Fruit fly (Drosophila melanogaster): ENCODE results near the gene PolE1.

PolE1 gene

DNA sequence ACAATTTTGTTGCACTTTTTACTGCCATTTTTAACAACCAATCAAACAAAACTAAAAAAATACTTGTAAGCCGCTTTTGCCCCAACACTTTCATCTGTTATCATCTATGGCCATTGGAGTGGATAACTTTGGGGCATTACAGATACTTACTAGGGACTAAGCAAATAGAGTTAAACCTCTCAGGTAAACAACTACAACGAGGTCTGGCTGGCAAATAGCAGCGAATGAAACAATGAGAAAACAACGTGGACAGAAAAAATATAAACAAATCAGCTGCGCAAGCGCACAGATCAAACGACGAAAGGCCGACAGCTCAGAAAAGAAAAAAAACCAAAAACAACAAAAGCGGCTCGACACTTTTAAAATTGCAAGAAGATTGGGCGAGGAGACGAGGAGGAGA, 45.8 kb upstream of the PolE1 start:
- TF ChIP-seq sqz (GFP tag; optimal IDR thresholded peaks at IDR 0.05) (peak; percentile 30), ATbp (GFP tag; optimal IDR thresholded peaks at IDR 0.05) (peak; percentile 37), CG11398 (GFP tag; optimal IDR thresholded peaks at IDR 0.05) (no peak), al (GFP tag; IDR thresholded peaks at IDR 0.05) (no peak), CG15601 (tag; optimal IDR thresholded peaks at IDR 0.05) (peak; percentile 37), bab2 (GFP tag; optimal IDR thresholded peaks at IDR 0.05) (peak; percentile 1), Asciz (GFP tag; optimal IDR thresholded peaks at IDR 0.05) (peak; percentile 38), CG4707 (GFP tag; optimal IDR thresholded peaks at IDR 0.05) (peak; percentile 3), lov (optimal IDR thresholded peaks at IDR 0.05) (no peak), lov (GFP tag; IDR thresholded peaks at IDR 0.05) (0 out of 3 replicates have a peak, but pooled peaks have one; percentile 18), CG10209 (GFP tag; optimal IDR thresholded peaks at IDR 0.05) (peak; percentile 4), Nf-YB (GFP tag; optimal IDR thresholded peaks at IDR 0.05) (peak; percentile 2), B-H2 (GFP tag; optimal IDR thresholded peaks at IDR 0.05) (no peak), CG15696 (tag; optimal IDR thresholded peaks at IDR 0.05) (peak; percentile 9), NfI (GFP tag; optimal IDR thresholded peaks at IDR 0.05) (no peak), Dek (tag; optimal IDR thresholded peaks at IDR 0.05) (no peak), CG9215 (GFP tag; IDR thresholded peaks at IDR 0.05) (no peak), kni (GFP tag; optimal IDR thresholded peaks at IDR 0.05) (peak; percentile 12), CG18262 (tag; optimal IDR thresholded peaks at IDR 0.05) (peak; percentile 20), CG2875 (GFP tag; optimal IDR thresholded peaks at IDR 0.05) (peak; percentile 18), oc (tag; optimal IDR thresholded peaks at IDR 0.05) (peak; percentile 1), Xrp1 (GFP tag; IDR thresholded peaks at IDR 0.05) (peak; percentile 50), D (optimal IDR thresholded peaks at IDR 0.05) (no peak), D (GFP tag; optimal IDR thresholded peaks at IDR 0.05) (no peak), Hr39 (optimal IDR thresholded peaks at IDR 0.05) (no peak), CG2678 (tag; optimal IDR thresholded peaks at IDR 0.05) (peak; percentile 4), CG8765 (GFP tag; IDR thresholded peaks at IDR 0.05) (no peak), CG2202 (tag; optimal IDR thresholded peaks at IDR 0.05) (peak; percentile 17), E2f2 (GFP tag; IDR thresholded peaks at IDR 0.05) (no peak), az2 (GFP tag; optimal IDR thresholded peaks at IDR 0.05) (no peak), fd102C (GFP tag; optimal IDR thresholded peaks at IDR 0.05) (peak; percentile 38), CG4360 (GFP tag; IDR thresholded peaks at IDR 0.05) (peak; percentile 19; the same call in 1 of the 2 replicates), CG8089 (GFP tag; optimal IDR thresholded peaks at IDR 0.05) (no peak)

DNA sequence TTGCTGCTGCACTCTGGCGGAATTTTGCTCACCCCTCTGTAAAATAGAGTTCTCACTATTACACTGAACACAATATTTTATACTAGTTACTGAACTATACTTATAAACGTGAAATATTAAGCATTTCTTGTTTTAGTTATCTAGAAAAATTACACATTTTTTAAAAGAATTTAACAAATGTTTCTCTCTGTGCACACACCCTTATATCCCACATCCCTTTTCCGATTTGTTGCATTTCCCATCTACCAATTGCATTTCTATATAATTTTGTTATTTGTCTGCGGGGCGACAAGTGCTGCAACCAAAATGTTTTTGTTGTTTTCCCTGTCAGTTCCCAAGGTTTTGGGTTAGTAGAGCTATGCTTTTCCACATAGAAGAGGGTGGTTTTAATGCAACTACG, 44.6 kb upstream of the PolE1 start:
- TF ChIP-seq CG14710 (tag; optimal IDR thresholded peaks at IDR 0.05): peak; percentile 42
- TF ChIP-seq CG8359 (GFP tag; optimal IDR thresholded peaks at IDR 0.05; ENCODE audit: borderline replicate concordance): no peak
- TF ChIP-seq Chrac-16 (GFP tag; optimal IDR thresholded peaks at IDR 0.05): peak; percentile 46
- no peak for TF ChIP-seq Bdp1 (GFP tag; optimal IDR thresholded peaks at IDR 0.05)
- no peak for TF ChIP-seq wek (GFP tag; optimal IDR thresholded peaks at IDR 0.05)
- no peak for TF ChIP-seq CG11695 (GFP tag; IDR thresholded peaks at IDR 0.05)
- peak; percentile 12 for TF ChIP-seq CG10209 (GFP tag; optimal IDR thresholded peaks at IDR 0.05)
- TF ChIP-seq lola (GFP tag; optimal IDR thresholded peaks at IDR 0.05): peak in 1 of 3 experiments; percentile 67
- TF ChIP-seq CG2129 (GFP tag; IDR thresholded peaks at IDR 0.05; ENCODE audit: partially characterized antibody): no peak
- TF ChIP-seq CG2712 (tag; optimal IDR thresholded peaks at IDR 0.05): peak; percentile 76
- no peak for TF ChIP-seq CG1832 (GFP tag; optimal IDR thresholded peaks at IDR 0.05)
- 0 out of 3 replicates have a peak, but pooled peaks have one; percentile 28 for TF ChIP-seq CG2199 (GFP tag; IDR thresholded peaks at IDR 0.05)
- no peak for TF ChIP-seq CG12942 (GFP tag; optimal IDR thresholded peaks at IDR 0.05)
- TF ChIP-seq nom (GFP tag; optimal IDR thresholded peaks at IDR 0.05): no peak
- TF ChIP-seq bsh (GFP tag; optimal IDR thresholded peaks at IDR 0.05): peak in 1 of 2 experiments; percentile 48
- TF ChIP-seq CG11723 (GFP tag; optimal IDR thresholded peaks at IDR 0.05): no peak
- peak; percentile 53 for TF ChIP-seq CG17829 (tag; optimal IDR thresholded peaks at IDR 0.05)
- TF ChIP-seq CG7372 (GFP tag; IDR thresholded peaks at IDR 0.05): no peak
- TF ChIP-seq CG8388 (GFP tag; optimal IDR thresholded peaks at IDR 0.05): peak; percentile 28
- TF ChIP-seq Opbp (GFP tag; IDR thresholded peaks at IDR 0.05; ENCODE audit: partially characterized antibody): no peak
